Worm (Caenorhabditis elegans): ENCODE results near the gene srg-1.

Gene srg-1

ce11 chrIII:6278301-6278827 is 20.2 kb upstream of the srg-1 start, which contains the start of gene C18F10.7 (continued):
- TF ChIP-seq pha-4 (GFP tag; IDR thresholded peaks at IDR 0.05) (no peak), pha-4 (tag; optimal IDR thresholded peaks at IDR 0.05) (peak; percentile 60)

DNA sequence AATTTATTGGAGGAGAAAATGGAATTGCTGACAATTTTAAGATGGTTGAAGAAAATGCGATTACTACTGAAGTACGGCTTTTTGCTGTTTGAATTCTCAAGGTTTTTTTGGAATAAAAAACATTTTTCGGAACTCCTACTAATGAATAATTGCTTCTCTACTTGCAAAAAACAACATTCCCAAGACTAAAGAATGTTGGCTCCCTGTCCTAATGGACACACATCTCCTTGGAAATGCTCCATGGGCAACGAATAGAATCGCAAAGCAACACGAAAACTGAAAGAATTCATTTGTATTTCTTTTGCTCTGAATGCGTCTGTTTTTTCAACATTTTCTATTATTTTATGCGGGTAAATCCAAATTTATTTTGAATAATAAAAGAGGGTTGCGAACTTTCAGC is 14.7 kb upstream of the srg-1 start, which contains the start of gene C18F10.2:
Gene C18F10.2, plus strand, starts transcription at position 301 of the 400 bp plus-strand sequence.
- TF ChIP-seq daf-8 (GFP tag; IDR thresholded peaks at IDR 0.05) (no peak), nhr-111 (GFP tag; optimal IDR thresholded peaks at IDR 0.05) (no peak), lin-13 (GFP tag; optimal IDR thresholded peaks at IDR 0.05) (no peak), fkh-10 (GFP tag; optimal IDR thresholded peaks at IDR 0.05) (no peak), nhr-25 (tag; optimal IDR thresholded peaks at IDR 0.05; ENCODE audit: borderline replicate concordance, insufficient read depth) (no peak), T20F7.1 (GFP tag; optimal IDR thresholded peaks at IDR 0.05) (no peak), ZK546.5 (tag; optimal IDR thresholded peaks at IDR 0.05) (no peak), set-16 (GFP tag; IDR thresholded peaks at IDR 0.05) (no peak), tag-97 (GFP tag; IDR thresholded peaks at IDR 0.05) (no peak), daf-16 (GFP tag; optimal IDR thresholded peaks at IDR 0.05) (no peak), daf-16 (tag; optimal IDR thresholded peaks at IDR 0.05) (no peak), ceh-62 (tag; optimal IDR thresholded peaks at IDR 0.05) (no peak), nhr-48 (tag; optimal IDR thresholded peaks at IDR 0.05) (no peak), tra-1 (GFP tag; IDR thresholded peaks at IDR 0.05) (no peak), Y5F2A.4 (GFP tag; optimal IDR thresholded peaks at IDR 0.05) (no peak), egl-27 (tag; optimal IDR thresholded peaks at IDR 0.05) (no peak)

DNA sequence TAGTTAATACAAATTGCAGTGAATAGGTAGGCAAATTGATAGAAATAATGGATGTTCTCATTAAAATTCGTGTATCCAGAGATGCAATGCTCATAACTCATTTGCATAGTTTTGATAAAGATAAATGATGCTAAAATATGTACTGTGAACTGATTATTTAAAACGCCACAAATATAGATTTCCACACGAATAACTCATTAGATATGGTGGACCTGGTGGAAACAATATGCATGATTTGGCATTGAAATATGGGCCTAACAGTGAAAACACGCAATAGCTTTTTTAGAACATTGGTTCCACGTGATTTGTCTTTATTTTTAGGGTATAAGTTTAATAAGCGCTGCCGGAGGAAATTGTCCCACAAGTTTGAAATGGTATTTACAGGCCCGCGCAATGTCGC is 12.1 kb upstream of the srg-1 start, which contains the start of gene srg-3:
Gene srg-3, minus strand, starts transcription at position 101 of the 400 bp plus-strand sequence.
- TF ChIP-seq mep-1 (tag; optimal IDR thresholded peaks at IDR 0.05), result no peak
- no peak for TF ChIP-seq fkh-10 (GFP tag; optimal IDR thresholded peaks at IDR 0.05)
- no peak for TF ChIP-seq tra-1 (GFP tag; IDR thresholded peaks at IDR 0.05)
- no peak for TF ChIP-seq ceh-20 (GFP tag; IDR thresholded peaks at IDR 0.05)
- no peak for TF ChIP-seq hlh-11 (tag; optimal IDR thresholded peaks at IDR 0.05)
- no peak for TF ChIP-seq nhr-102 (tag; optimal IDR thresholded peaks at IDR 0.05)
- TF ChIP-seq aha-1 (tag), result peak; percentile 33
- TF ChIP-seq Y5F2A.4 (GFP tag; optimal IDR thresholded peaks at IDR 0.05), result no peak
- TF ChIP-seq unc-62 (GFP tag; optimal IDR thresholded peaks at IDR 0.05 in 1 of 2), result peak in 1 of 2 experiments; percentile 47
- TF ChIP-seq unc-62 (tag; optimal IDR thresholded peaks at IDR 0.05), result no peak

DNA sequence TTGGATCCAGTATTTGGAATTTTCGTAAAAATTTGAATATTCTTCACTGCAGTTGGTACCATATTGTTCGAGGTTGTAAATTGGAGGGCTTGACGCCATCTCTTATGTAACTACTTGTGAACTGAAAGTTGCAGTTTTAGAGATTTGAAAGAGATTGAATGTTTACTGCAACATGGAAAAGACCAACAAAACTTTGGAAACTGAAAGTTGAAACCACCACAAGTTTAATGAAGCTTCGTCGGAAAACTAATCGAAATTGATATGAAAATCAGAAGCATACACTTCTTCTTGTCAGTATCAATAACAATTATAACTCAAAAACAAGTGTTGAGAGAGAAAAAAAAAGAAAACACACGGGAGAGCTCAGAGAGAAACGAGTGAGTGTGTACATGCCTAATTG is 9.9 kb upstream of the srg-1 start, which contains the start of gene srg-7:
Gene srg-7, minus strand, starts transcription at position 101 of the 400 bp plus-strand sequence.
- TF ChIP-seq cey-2 (tag; optimal IDR thresholded peaks at IDR 0.05; ENCODE audit: borderline replicate concordance, insufficient read depth), result no peak
- TF ChIP-seq egl-27 (tag; optimal IDR thresholded peaks at IDR 0.05), result no peak
- TF ChIP-seq nhr-11 (tag; optimal IDR thresholded peaks at IDR 0.05), result no peak
- TF ChIP-seq lin-39 (tag; optimal IDR thresholded peaks at IDR 0.05), result no peak
- TF ChIP-seq arid-1 (GFP tag; conservative IDR thresholded peaks at IDR 0.05), result no peak
- no peak for TF ChIP-seq zfp-3 (GFP tag; conservative IDR thresholded peaks at IDR 0.05)
- no peak for TF ChIP-seq nhr-76 (tag; optimal IDR thresholded peaks at IDR 0.05)
- TF ChIP-seq unc-62 (GFP tag; optimal IDR thresholded peaks at IDR 0.05 in 1 of 2), result no peak
- TF ChIP-seq unc-62 (tag; optimal IDR thresholded peaks at IDR 0.05), result no peak
- TF ChIP-seq hif-1 (tag; optimal IDR thresholded peaks at IDR 0.05), result no peak
- no peak for TF ChIP-seq Y75B8A.6 (GFP tag; IDR thresholded peaks at IDR 0.05)
- no peak for TF ChIP-seq fos-1 (tag; optimal IDR thresholded peaks at IDR 0.05)
- TF ChIP-seq ceh-20 (GFP tag; IDR thresholded peaks at IDR 0.05), result no peak

ce11 chrIII:6265911-6266310 is 7.7 kb upstream of the srg-1 start, which contains the start of gene srg-6:
TSS of gene srg-6 (minus strand) at chrIII:6266011.
- TF ChIP-seq gei-8 (GFP tag; optimal IDR thresholded peaks at IDR 0.05), result no peak
- TF ChIP-seq nhr-28 (tag; optimal IDR thresholded peaks at IDR 0.05), result no peak
- TF ChIP-seq sdz-12 (GFP tag; optimal IDR thresholded peaks at IDR 0.05), result no peak
- no peak for TF ChIP-seq nhr-10 (tag; optimal IDR thresholded peaks at IDR 0.05)
- no peak for TF ChIP-seq skn-1 (tag; optimal IDR thresholded peaks at IDR 0.05)
- TF ChIP-seq mdt-29 (GFP tag; IDR thresholded peaks at IDR 0.05), result no peak
- TF ChIP-seq ctbp-1 (GFP tag; IDR thresholded peaks at IDR 0.05), result no peak
- TF ChIP-seq dpl-1 (GFP tag; optimal IDR thresholded peaks at IDR 0.05), result no peak
- no peak for TF ChIP-seq daf-12 (tag; optimal IDR thresholded peaks at IDR 0.05)
- TF ChIP-seq hif-1 (tag; optimal IDR thresholded peaks at IDR 0.05), result no peak
- no peak for TF ChIP-seq tag-97 (GFP tag; IDR thresholded peaks at IDR 0.05)
- TF ChIP-seq nhr-77 (tag; optimal IDR thresholded peaks at IDR 0.05), result no peak
- no peak for TF ChIP-seq egl-27 (tag; optimal IDR thresholded peaks at IDR 0.05)
- TF ChIP-seq ztf-7 (tag; optimal IDR thresholded peaks at IDR 0.05), result no peak
- no peak for TF ChIP-seq hmg-1.1 (GFP tag; IDR thresholded peaks at IDR 0.05)
